Worm (Caenorhabditis elegans) whole organism, L4 larva: ENCODE results near the gene xpc-1.

ENCODE experiments used
- ZK546.5 ChIP-seq, 2 experiments: sonication (generic microtip); optimal IDR thresholded peaks; 2 replicates each; lab custom pipeline; 2017; ENCODE audit warnings: missing biosample characterization in 2 of 2, missing genetic modification characterization in 2 of 2
- aly-2 ChIP-seq: sonication (generic microtip); optimal IDR thresholded peaks from 2 replicates; lab custom pipeline; 2018; ENCODE audit warnings: missing biosample characterization, missing genetic modification characterization
- daf-12 ChIP-seq: fragments of 150-350 bp; optimal IDR thresholded peaks from 2 replicates; lab custom pipeline; 2014; ENCODE audit warnings: missing biosample characterization, missing genetic modification reagents, missing genetic modification characterization
- fkh-10 ChIP-seq: fragments of 150-350 bp; optimal IDR thresholded peaks from 2 replicates; lab custom pipeline; 2014; ENCODE audit warnings: missing biosample characterization, missing genetic modification reagents, missing genetic modification characterization
- jun-1 ChIP-seq: fragments of 150-350 bp; optimal IDR thresholded peaks from 2 replicates; lab custom pipeline; 2014; ENCODE audit warnings: missing biosample characterization, missing genetic modification reagents, missing genetic modification characterization
- nhr-237 ChIP-seq: sonication (generic microtip); optimal IDR thresholded peaks from 2 replicates; lab custom pipeline; 2017; ENCODE audit warnings: missing biosample characterization, missing genetic modification characterization
- pha-4 ChIP-seq, 2 experiments: fragments of 150-350 bp in 1 of 2; fragments of 200-800 bp in 1 of 2; sonication (Bioruptor generic) in 1 of 2; IDR thresholded peaks in 1 of 2; optimal IDR thresholded peaks in 1 of 2; 2 replicates each; pipeline versions ENCODE4 v1.3.6 to Lab custom; 2014 to 2022; ENCODE audit warnings: missing genetic modification characterization in 2 of 2, missing genetic modification reagents in 2 of 2, missing biosample characterization in 1 of 2, missing compliant biosample characterization in 1 of 2

ce11 chrIV:1945200-1945599 lies 47.7 kb upstream of the xpc-1 start:
- TF ChIP-seq ZK546.5 (tag; optimal IDR thresholded peaks at IDR 0.05; lab: Kevin White, UChicago): no peak
- no peak for TF ChIP-seq aly-2 (tag; lab: Kevin White, UChicago)
- TF ChIP-seq nhr-237 (tag; lab: Kevin White, UChicago): no peak
- TF ChIP-seq daf-12: no peak
- TF ChIP-seq jun-1 (tag; lab: Kevin White, UChicago): no peak
- no peak for TF ChIP-seq pha-4 (GFP tag; IDR thresholded peaks at IDR 0.05; lab: Robert Waterston, UW)
- TF ChIP-seq pha-4 (tag; optimal IDR thresholded peaks at IDR 0.05; lab: Kevin White, UChicago): no peak
- TF ChIP-seq fkh-10 (GFP tag; lab: Kevin White, UChicago): no peak
